Fruit fly (Drosophila melanogaster) whole organism, prepupa: ENCODE results near the gene smg.

Source experiments
- CG10669 ChIP-seq: fragments of 200-800 bp; sonication (Bioruptor generic); optimal IDR thresholded peaks from 3 replicates; lab custom pipeline; 2018; ENCODE audit warnings: missing biosample characterization, mild to moderate bottlenecking, missing genetic modification characterization, moderate library complexity
- CG11902 ChIP-seq: fragments of 200-800 bp; sonication (Bioruptor generic); optimal IDR thresholded peaks from 3 replicates; lab custom pipeline; 2016; ENCODE audit warnings: missing biosample characterization, missing genetic modification characterization
- CG3032 ChIP-seq: fragments of 200-800 bp; optimal IDR thresholded peaks from 2 replicates; lab custom pipeline; 2019; ENCODE audit warnings: missing biosample characterization, mild to moderate bottlenecking, missing genetic modification characterization, moderate library complexity
- CG31627 ChIP-seq: fragments of 200-800 bp; sonication (Bioruptor generic); optimal IDR thresholded peaks from 3 replicates; lab custom pipeline; 2016; ENCODE audit warnings: missing biosample characterization, missing genetic modification characterization
- CG34406 ChIP-seq: fragments of 200-800 bp; sonication (Bioruptor generic); optimal IDR thresholded peaks from 3 replicates; lab custom pipeline; 2016; ENCODE audit warnings: missing biosample characterization, missing genetic modification characterization
- CG3919 ChIP-seq: fragments of 200-800 bp; sonication (Bioruptor generic); optimal IDR thresholded peaks from 3 replicates; lab custom pipeline; 2016; ENCODE audit warnings: missing biosample characterization, missing genetic modification characterization
- CG4318 ChIP-seq: fragments of 200-800 bp; sonication (Bioruptor generic); optimal IDR thresholded peaks from 3 replicates; lab custom pipeline; 2017; ENCODE audit warnings: missing biosample characterization, mild to moderate bottlenecking, missing genetic modification characterization
- CG6163 ChIP-seq: fragments of 200-800 bp; sonication (Bioruptor generic); IDR thresholded peaks from 3 replicates; pipeline ENCODE4 v1.3.6; 2022; ENCODE audit warnings: missing biosample characterization, missing genetic modification characterization
- CG6276 ChIP-seq: fragments of 200-800 bp; sonication (Bioruptor generic); optimal IDR thresholded peaks from 2 replicates; lab custom pipeline; 2017; ENCODE audit warnings: missing biosample characterization, mild to moderate bottlenecking, missing genetic modification characterization
- CG6808 ChIP-seq: fragments of 200-800 bp; sonication (Bioruptor generic); optimal IDR thresholded peaks from 3 replicates; lab custom pipeline; 2017; ENCODE audit warnings: missing biosample characterization, missing genetic modification characterization, mild to moderate bottlenecking, moderate library complexity, missing genetic modification reagents
- CG8119 ChIP-seq: fragments of 200-800 bp; sonication (Bioruptor generic); IDR thresholded peaks from 3 replicates; pipeline ENCODE4 v1.3.6; 2022; ENCODE audit warnings: missing biosample characterization, missing genetic modification characterization
- Eip78C ChIP-seq: fragments of 200-800 bp; sonication (Bioruptor generic); peaks from one replicate; lab custom pipeline; 2016; ENCODE audit warnings: missing biosample characterization, missing genetic modification characterization
- Eip93F ChIP-seq: fragments of 200-800 bp; sonication (Bioruptor generic); optimal IDR thresholded peaks from 2 replicates; lab custom pipeline; 2016; ENCODE audit warnings: missing biosample characterization, mild to moderate bottlenecking, missing genetic modification characterization
- Gug ChIP-seq: fragments of 200-800 bp; sonication (Bioruptor generic); IDR thresholded peaks from 2 replicates; pipeline ENCODE4 v1.3.6; 2022; ENCODE audit warnings: missing biosample characterization, missing genetic modification characterization
- Hr4 ChIP-seq: fragments of 200-800 bp; sonication (Bioruptor generic); optimal IDR thresholded peaks from 3 replicates; lab custom pipeline; 2016; ENCODE audit warnings: missing biosample characterization, missing genetic modification characterization
- Lpt ChIP-seq: fragments of 200-800 bp; sonication (Bioruptor generic); optimal IDR thresholded peaks from 3 replicates; lab custom pipeline; 2016; ENCODE audit warnings: missing biosample characterization, missing genetic modification characterization
- Met ChIP-seq: fragments of 200-800 bp; sonication (Bioruptor generic); optimal IDR thresholded peaks from 3 replicates; lab custom pipeline; 2016; ENCODE audit warnings: missing biosample characterization, missing genetic modification characterization
- Sox14 ChIP-seq: fragments of 200-800 bp; sonication (Bioruptor generic); optimal IDR thresholded peaks from 3 replicates; lab custom pipeline; 2016; ENCODE audit warnings: missing biosample characterization, missing genetic modification characterization
- Sox15 ChIP-seq: fragments of 200-800 bp; sonication (Bioruptor generic); optimal IDR thresholded peaks from 3 replicates; lab custom pipeline; 2016; ENCODE audit warnings: missing biosample characterization, missing genetic modification characterization
- achi ChIP-seq: fragments of 200-800 bp; sonication (Bioruptor generic); optimal IDR thresholded peaks from 3 replicates; lab custom pipeline; 2016; ENCODE audit warnings: missing biosample characterization, missing genetic modification characterization
- acj6 ChIP-seq: fragments of 200-800 bp; sonication (Bioruptor generic); optimal IDR thresholded peaks from 3 replicates; lab custom pipeline; 2016; ENCODE audit warnings: missing biosample characterization, missing genetic modification characterization
- cyc ChIP-seq: fragments of 200-800 bp; sonication (Bioruptor generic); optimal IDR thresholded peaks from 3 replicates; lab custom pipeline; 2016; ENCODE audit warnings: missing biosample characterization, missing genetic modification characterization
- dac ChIP-seq: fragments of 200-800 bp; sonication (Bioruptor generic); optimal IDR thresholded peaks from 2 replicates; lab custom pipeline; 2017; ENCODE audit warnings: missing biosample characterization, mild to moderate bottlenecking, missing genetic modification characterization
- dsx ChIP-seq: fragments of 200-800 bp; optimal IDR thresholded peaks from 3 replicates; lab custom pipeline; 2019; ENCODE audit warnings: missing biosample characterization, mild to moderate bottlenecking, missing genetic modification characterization, moderate library complexity; ENCODE audit not compliant: poor library complexity, severe bottlenecking
- eg ChIP-seq: fragments of 200-800 bp; sonication (Bioruptor generic); IDR thresholded peaks from 3 replicates; pipeline ENCODE4 v1.3.6; 2022; ENCODE audit warnings: missing biosample characterization, missing genetic modification characterization
- esn ChIP-seq: fragments of 200-800 bp; sonication (Bioruptor generic); optimal IDR thresholded peaks from 2 replicates; lab custom pipeline; 2016; ENCODE audit warnings: missing biosample characterization, mild to moderate bottlenecking, missing genetic modification characterization, moderate library complexity
- fd59A ChIP-seq: fragments of 200-800 bp; sonication (Bioruptor generic); optimal IDR thresholded peaks from 2 replicates; lab custom pipeline; 2017; ENCODE audit warnings: missing biosample characterization, mild to moderate bottlenecking, missing genetic modification characterization, missing genetic modification reagents
- fkh ChIP-seq: fragments of 200-800 bp; sonication (Bioruptor generic); optimal IDR thresholded peaks from 3 replicates; lab custom pipeline; 2017; ENCODE audit warnings: missing biosample characterization, mild to moderate bottlenecking, missing genetic modification characterization, moderate library complexity
- lz ChIP-seq: fragments of 200-800 bp; sonication (Bioruptor generic); optimal IDR thresholded peaks from 3 replicates; lab custom pipeline; 2016; ENCODE audit warnings: missing biosample characterization, missing genetic modification characterization
- pdm3 ChIP-seq: fragments of 200-800 bp; sonication (Bioruptor generic); optimal IDR thresholded peaks from 3 replicates; lab custom pipeline; 2016; ENCODE audit warnings: missing biosample characterization, missing genetic modification characterization
- ss ChIP-seq, 2 experiments: fragments of 200-800 bp; sonication (Bioruptor generic); optimal IDR thresholded peaks; 2 replicates in 1 of 2; 3 replicates in 1 of 2; lab custom pipeline; 2017 to 2018; ENCODE audit warnings: mild to moderate bottlenecking in 2 of 2, missing biosample characterization in 2 of 2, missing genetic modification characterization in 2 of 2, moderate library complexity in 1 of 2
- topi ChIP-seq: fragments of 200-800 bp; sonication (Bioruptor generic); optimal IDR thresholded peaks from 3 replicates; lab custom pipeline; 2016; ENCODE audit warnings: missing biosample characterization, missing genetic modification characterization
- vri ChIP-seq: fragments of 200-800 bp; sonication (Bioruptor generic); optimal IDR thresholded peaks from 3 replicates; lab custom pipeline; 2016; ENCODE audit warnings: missing biosample characterization, mild to moderate bottlenecking, missing genetic modification characterization

The smg gene

DNA sequence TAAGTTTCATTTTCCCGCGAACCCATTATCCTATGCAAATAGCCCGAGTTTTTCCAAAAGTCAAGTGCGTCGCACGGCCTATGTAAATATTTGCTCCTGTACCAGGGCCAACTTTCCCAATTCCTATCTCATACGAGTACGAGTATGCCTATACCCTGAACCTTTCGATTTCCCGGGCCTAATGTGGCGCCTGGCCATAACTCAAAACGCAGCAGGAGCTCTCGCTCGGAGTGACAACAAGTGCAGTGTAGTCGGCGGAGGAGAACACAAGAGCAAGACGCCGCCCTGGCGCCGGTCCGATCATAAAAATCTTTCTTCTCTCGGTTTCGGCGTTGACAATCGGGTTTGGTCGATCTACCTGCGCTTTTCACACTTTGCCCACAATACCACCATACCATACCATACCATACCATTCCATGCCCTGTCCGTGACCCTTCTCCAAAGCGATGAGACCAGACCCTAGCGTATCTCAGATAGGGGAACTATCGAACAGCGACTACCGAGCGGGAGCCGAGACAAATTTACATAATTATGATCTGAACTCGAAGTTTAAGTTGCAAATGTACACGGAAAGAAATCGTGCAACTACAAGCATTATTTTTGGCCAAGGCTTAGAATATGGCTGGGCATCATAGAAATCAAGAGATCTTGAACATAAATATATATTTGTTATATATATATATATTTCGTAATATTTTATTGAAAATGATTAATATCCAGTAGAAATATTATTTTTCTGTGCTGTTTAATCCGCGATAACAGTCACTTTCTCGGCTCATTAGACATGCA is 44.6 kb upstream of the smg start:
- TF ChIP-seq CG3919 (GFP tag; lab: Kevin White, UChicago) = no peak
- TF ChIP-seq CG8119 (GFP tag; lab: Robert Waterston, UW) = no peak
- no peak for TF ChIP-seq Sox15
- TF ChIP-seq CG3032 (tag; lab: Kevin White, UChicago) = no peak
- no peak for TF ChIP-seq achi (GFP tag; lab: Kevin White, UChicago)
- no peak for TF ChIP-seq CG6276
- TF ChIP-seq esn (GFP tag; lab: Kevin White, UChicago) = no peak
- no peak for TF ChIP-seq fkh (GFP tag; lab: Kevin White, UChicago)
- TF ChIP-seq ss (GFP tag; optimal IDR thresholded peaks at IDR 0.05; lab: Kevin White, UChicago) = no peak
- TF ChIP-seq pdm3 = no peak
- no peak for TF ChIP-seq CG10669 (GFP tag; lab: Kevin White, UChicago)
- no peak for TF ChIP-seq CG31627 (GFP tag; lab: Kevin White, UChicago)
- TF ChIP-seq CG11902 (GFP tag; lab: Kevin White, UChicago) = no peak
- TF ChIP-seq dac (GFP tag; lab: Kevin White, UChicago) = no peak
- no peak for TF ChIP-seq CG6163 (GFP tag; lab: Robert Waterston, UW)
- TF ChIP-seq Hr4 (GFP tag; lab: Kevin White, UChicago) = no peak
- TF ChIP-seq CG34406 = no peak

DNA sequence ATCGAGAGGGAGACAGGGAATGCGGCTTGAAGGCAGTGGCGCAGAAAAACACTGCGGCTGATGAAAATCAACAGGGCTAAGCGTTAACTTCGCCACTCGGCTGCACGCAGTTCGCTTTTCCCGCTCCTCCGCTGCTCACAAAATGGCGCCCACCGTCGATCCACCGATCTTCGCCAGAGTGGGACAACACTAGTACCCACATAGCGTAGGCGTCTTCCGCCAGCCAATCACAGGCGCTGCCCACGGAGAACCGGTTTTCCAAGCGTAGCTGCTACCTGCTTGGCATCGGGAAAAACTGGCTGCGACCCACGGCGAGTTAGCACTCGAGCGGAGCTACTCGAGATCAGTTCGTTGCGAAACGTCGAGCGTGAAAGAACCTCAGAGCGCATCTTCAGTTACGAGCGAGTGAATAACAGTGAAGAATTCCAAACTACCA is 43.3 kb upstream of the smg start, which contains the start of gene Doc1:
TSS of gene Doc1 (plus strand) at position 334 of the 436 bp plus-strand sequence.
- TF ChIP-seq ss (GFP tag; optimal IDR thresholded peaks at IDR 0.05; lab: Kevin White, UChicago) (peak in 1 of 2 experiments; percentile 13), Eip78C (GFP tag; lab: Kevin White, UChicago) (peak; percentile 25), CG6163 (GFP tag; lab: Robert Waterston, UW) (peak; percentile 23; the same call in 1 of the 3 replicates), fd59A (GFP tag; lab: Kevin White, UChicago) (no peak)

dm6 chr3L:9039189-9039588 is 41.4 kb upstream of the smg start:
- TF ChIP-seq Sox14 (GFP tag; lab: Kevin White, UChicago) (no peak), achi (GFP tag; lab: Kevin White, UChicago) (no peak), dsx (GFP tag; lab: Kevin White, UChicago) (no peak), Eip93F (GFP tag; lab: Kevin White, UChicago) (no peak), CG6276 (no peak), Lpt (GFP tag; lab: Kevin White, UChicago) (no peak), Gug (GFP tag; lab: Robert Waterston, UW) (no peak), topi (GFP tag; lab: Kevin White, UChicago) (no peak)

DNA sequence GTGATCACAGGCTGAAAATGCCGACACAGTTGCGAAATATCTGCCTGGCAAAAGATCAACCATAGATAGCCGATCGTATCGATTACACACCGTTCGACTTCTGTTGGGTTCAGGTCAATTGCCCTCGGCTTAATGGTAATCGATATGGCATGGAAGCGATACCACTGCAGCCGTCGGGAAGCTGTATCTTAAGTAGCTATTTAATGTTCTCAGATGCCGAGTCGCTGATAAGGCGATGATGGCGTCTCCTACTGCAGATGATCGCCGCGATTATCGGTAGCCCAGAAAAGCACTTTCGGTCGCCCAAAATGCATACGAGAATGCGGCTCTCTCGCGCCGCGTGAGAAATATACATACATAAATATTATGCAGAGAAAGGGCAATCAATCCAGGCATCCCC is 39.8 kb upstream of the smg start:
- TF ChIP-seq lz (GFP tag; lab: Kevin White, UChicago) = no peak
- TF ChIP-seq topi (GFP tag; lab: Kevin White, UChicago) = no peak
- no peak for TF ChIP-seq CG4318 (GFP tag; lab: Kevin White, UChicago)
- TF ChIP-seq CG6808 (GFP tag; lab: Kevin White, UChicago) = no peak
- TF ChIP-seq CG6163 (GFP tag; lab: Robert Waterston, UW) = no peak
- no peak for TF ChIP-seq acj6 (GFP tag; lab: Kevin White, UChicago)
- no peak for TF ChIP-seq vri
- no peak for TF ChIP-seq eg
- no peak for TF ChIP-seq cyc (GFP tag; lab: Kevin White, UChicago)
- no peak for TF ChIP-seq Met (GFP tag; lab: Kevin White, UChicago)
- no peak for TF ChIP-seq Lpt (GFP tag; lab: Kevin White, UChicago)
- TF ChIP-seq pdm3 = no peak
